Fruit fly (Drosophila melanogaster) S2 (cell line): ENCODE measurements around the gene hry.

Experiments used
- CG8478 ChIP-seq: fragments of >200 bp; optimal IDR thresholded peaks from 2 replicates; lab custom pipeline; 2018
- CTCF ChIP-seq, 2 experiments: fragments of >200 bp; optimal IDR thresholded peaks; 2 replicates each; lab custom pipeline; 2018

DNA sequence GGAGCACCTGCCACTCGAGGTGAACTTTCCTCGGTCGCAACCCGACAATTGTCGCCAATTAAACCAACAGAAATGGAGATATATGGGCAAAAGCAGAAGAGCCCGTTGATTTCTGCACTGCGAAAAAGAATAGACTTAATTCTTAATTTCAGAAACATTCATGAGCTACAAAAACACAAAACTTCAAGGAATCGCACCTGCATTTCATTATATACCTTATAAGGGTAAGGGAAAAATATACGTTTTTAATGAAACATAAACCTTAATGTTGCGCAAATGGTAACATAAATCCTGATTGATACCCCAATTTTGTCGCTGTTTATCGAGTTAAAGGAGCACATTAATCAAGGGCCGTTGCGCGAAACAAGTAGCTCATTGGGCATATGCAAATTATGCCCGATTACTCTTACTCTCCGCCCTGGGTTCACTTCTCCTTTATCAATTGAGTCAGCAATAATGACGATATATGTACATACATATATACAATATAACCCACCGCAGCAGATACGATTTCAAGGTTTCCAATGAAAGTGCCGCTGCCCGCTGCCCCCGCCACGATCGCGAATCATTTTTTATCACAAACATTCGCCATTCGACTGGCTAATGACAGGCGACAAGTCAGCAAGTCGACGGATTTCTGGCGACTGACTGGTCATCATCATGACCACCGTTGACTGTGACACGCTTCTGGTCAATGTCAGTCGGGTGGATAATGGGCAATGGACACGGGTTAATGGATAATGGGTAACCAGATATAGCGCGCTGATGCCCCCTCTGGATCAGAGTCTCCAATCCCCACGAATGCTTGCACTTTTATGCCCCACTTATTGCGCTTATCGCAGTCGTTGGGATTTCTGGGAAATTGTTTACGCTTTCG, 13.5 kb upstream of the hry start:
- TF ChIP-seq CTCF (optimal IDR thresholded peaks at IDR 0.05; lab: Kevin White, UChicago) (no peak), CG8478 (lab: Kevin White, UChicago) (no peak)
